Fruit fly (Drosophila melanogaster) whole organism, embryonic: ENCODE data around the gene Syx16.

ENCODE experiments used
- Asciz ChIP-seq: fragments of 200-800 bp; sonication (Bioruptor generic); optimal IDR thresholded peaks from 2 replicates; lab custom pipeline; 2017; ENCODE audit warnings: missing biosample characterization, mild to moderate bottlenecking, missing genetic modification characterization, missing genetic modification reagents
- B-H2 ChIP-seq: fragments of 200-800 bp; sonication (Bioruptor generic); optimal IDR thresholded peaks from 2 replicates; lab custom pipeline; 2018; ENCODE audit warnings: missing biosample characterization, mild to moderate bottlenecking, missing genetic modification characterization
- C15 ChIP-seq: fragments of 200-800 bp; sonication (Bioruptor generic); IDR thresholded peaks from 3 replicates; pipeline ENCODE4 v1.3.6; 2022; ENCODE audit warnings: missing biosample characterization, missing genetic modification characterization
- CG1024 ChIP-seq: fragments of 200-800 bp; sonication (Bioruptor generic); IDR thresholded peaks from 2 replicates; pipeline ENCODE4 v1.3.6; 2022; ENCODE audit warnings: missing biosample characterization, missing genetic modification characterization
- CG10543 ChIP-seq: fragments of 200-800 bp; sonication (Bioruptor generic); optimal IDR thresholded peaks from 3 replicates; lab custom pipeline; 2017; ENCODE audit warnings: missing biosample characterization, mild to moderate bottlenecking, missing genetic modification characterization, moderate library complexity
- CG11560 ChIP-seq: fragments of 200-800 bp; sonication (Bioruptor generic); IDR thresholded peaks from 3 replicates; pipeline ENCODE4 v1.3.6; 2022; ENCODE audit warnings: missing biosample characterization, missing genetic modification characterization
- CG12744 ChIP-seq: fragments of 200-800 bp; sonication (Bioruptor generic); optimal IDR thresholded peaks from 2 replicates; lab custom pipeline; 2016; ENCODE audit warnings: missing biosample characterization, missing genetic modification characterization
- CG15514 ChIP-seq: fragments of 200-800 bp; sonication (Bioruptor generic); optimal IDR thresholded peaks from 3 replicates; lab custom pipeline; 2017; ENCODE audit warnings: missing biosample characterization, missing genetic modification characterization, mild to moderate bottlenecking, moderate library complexity, missing genetic modification reagents
- CG16813 ChIP-seq: fragments of 200-800 bp; sonication (Bioruptor generic); IDR thresholded peaks from 3 replicates; pipeline ENCODE4 v1.3.6; 2022; ENCODE audit warnings: missing biosample characterization, missing genetic modification characterization; ENCODE audit not compliant: partially characterized antibody
- CG16863 ChIP-seq: fragments of 200-800 bp; sonication (Bioruptor generic); optimal IDR thresholded peaks from 3 replicates; lab custom pipeline; 2016; ENCODE audit warnings: missing biosample characterization, missing genetic modification characterization
- CG18011 ChIP-seq: fragments of 200-800 bp; sonication (Bioruptor generic); optimal IDR thresholded peaks from 2 replicates; lab custom pipeline; 2017; ENCODE audit warnings: missing biosample characterization, missing genetic modification characterization, mild to moderate bottlenecking, moderate library complexity, missing genotype
- CG1832 ChIP-seq: fragments of 200-800 bp; sonication (Bioruptor generic); optimal IDR thresholded peaks from 2 replicates; lab custom pipeline; 2017; ENCODE audit warnings: missing biosample characterization, mild to moderate bottlenecking, missing genetic modification characterization, inconsistent platforms
- CG2120 ChIP-seq: fragments of 200-800 bp; sonication (Bioruptor generic); optimal IDR thresholded peaks from 3 replicates; lab custom pipeline; 2016; ENCODE audit warnings: missing biosample characterization, missing genetic modification characterization
- CG30020 ChIP-seq: fragments of 200-800 bp; optimal IDR thresholded peaks from 2 replicates; lab custom pipeline; 2019; ENCODE audit warnings: missing biosample characterization, mild to moderate bottlenecking, missing genetic modification characterization, moderate library complexity
- CG32532 ChIP-seq: fragments of 200-800 bp; sonication (Bioruptor generic); IDR thresholded peaks from 2 replicates; pipeline ENCODE4 v1.3.6; 2022; ENCODE audit warnings: missing biosample characterization, missing genetic modification characterization
- CG4707 ChIP-seq: fragments of 200-800 bp; sonication (Bioruptor generic); optimal IDR thresholded peaks from 2 replicates; lab custom pipeline; 2018; ENCODE audit warnings: missing biosample characterization, mild to moderate bottlenecking, missing genetic modification characterization, moderate library complexity
- CG6683 ChIP-seq: fragments of 200-800 bp; sonication (Bioruptor generic); optimal IDR thresholded peaks from 2 replicates; lab custom pipeline; 2017; ENCODE audit warnings: missing biosample characterization, mild to moderate bottlenecking, missing genetic modification characterization, missing genetic modification reagents
- CG7556 ChIP-seq: fragments of 200-800 bp; sonication (Bioruptor generic); optimal IDR thresholded peaks from 2 replicates; lab custom pipeline; 2017; ENCODE audit warnings: missing biosample characterization, mild to moderate bottlenecking, missing genetic modification characterization
- CG9727 ChIP-seq: fragments of 200-800 bp; sonication (Bioruptor generic); optimal IDR thresholded peaks from 3 replicates; lab custom pipeline; 2017; ENCODE audit warnings: missing biosample characterization, mild to moderate bottlenecking, missing genetic modification characterization
- CG9817 ChIP-seq: fragments of 200-800 bp; sonication (Bioruptor generic); optimal IDR thresholded peaks from 2 replicates; lab custom pipeline; 2018; ENCODE audit warnings: missing biosample characterization, mild to moderate bottlenecking, missing genetic modification characterization, moderate library complexity
- Chrac-16 ChIP-seq: fragments of 200-800 bp; sonication (Bioruptor generic); optimal IDR thresholded peaks from 3 replicates; lab custom pipeline; 2016; ENCODE audit warnings: missing biosample characterization, missing genetic modification characterization
- D19B ChIP-seq: fragments of 200-800 bp; sonication (Bioruptor generic); optimal IDR thresholded peaks from 2 replicates; lab custom pipeline; 2017; ENCODE audit warnings: missing biosample characterization, mild to moderate bottlenecking, missing genetic modification characterization
- Dfd ChIP-seq, 2 experiments: fragments of >200 bp; optimal IDR thresholded peaks; 2 replicates each; lab custom pipeline; 2017; ENCODE audit warnings: missing biosample characterization in 2 of 2, missing genetic modification characterization in 2 of 2
- Dip2 ChIP-seq: fragments of 200-800 bp; sonication (Bioruptor generic); IDR thresholded peaks from 2 replicates; pipeline ENCODE4 v1.3.6; 2022; ENCODE audit warnings: missing biosample characterization, missing genetic modification characterization
- HHEX ChIP-seq: fragments of 200-800 bp; sonication (Bioruptor generic); optimal IDR thresholded peaks from 3 replicates; lab custom pipeline; 2017; ENCODE audit warnings: missing biosample characterization, mild to moderate bottlenecking, missing genetic modification characterization, missing genetic modification reagents
- Lhr ChIP-seq: fragments of 200-800 bp; sonication (Bioruptor generic); optimal IDR thresholded peaks from 3 replicates; lab custom pipeline; 2017; ENCODE audit warnings: mild to moderate bottlenecking, missing biosample characterization, missing genetic modification reagents, missing genetic modification characterization
- MTF-1 ChIP-seq: fragments of 200-800 bp; sonication (Bioruptor generic); optimal IDR thresholded peaks from 2 replicates; lab custom pipeline; 2018; ENCODE audit warnings: missing biosample characterization, mild to moderate bottlenecking, missing genetic modification characterization, borderline replicate concordance
- NC2β ChIP-seq: fragments of 200-800 bp; sonication (Bioruptor generic); optimal IDR thresholded peaks from 2 replicates; lab custom pipeline; 2016; ENCODE audit warnings: missing biosample characterization, missing genetic modification characterization
- Neu2 ChIP-seq: fragments of 200-800 bp; sonication (Bioruptor generic); optimal IDR thresholded peaks from 3 replicates; lab custom pipeline; 2016; ENCODE audit warnings: missing biosample characterization, missing genetic modification characterization, borderline replicate concordance
- Nf-YB ChIP-seq: fragments of 200-800 bp; sonication (Bioruptor generic); optimal IDR thresholded peaks from 3 replicates; lab custom pipeline; 2019; ENCODE audit warnings: missing biosample characterization, mild to moderate bottlenecking, missing genetic modification characterization, moderate library complexity
- Nf-YC ChIP-seq: fragments of 200-800 bp; optimal IDR thresholded peaks from 3 replicates; lab custom pipeline; 2019; ENCODE audit warnings: missing biosample characterization, mild to moderate bottlenecking, missing genetic modification characterization, moderate library complexity
- Ravus ChIP-seq: fragments of 200-800 bp; sonication (Bioruptor generic); IDR thresholded peaks from 2 replicates; pipeline ENCODE4 v1.3.6; 2022; ENCODE audit warnings: missing biosample characterization, missing genetic modification characterization
- Usf ChIP-seq: fragments of 200-800 bp; sonication (Bioruptor generic); optimal IDR thresholded peaks from 2 replicates; lab custom pipeline; 2017; ENCODE audit warnings: missing genotype, missing biosample characterization, missing genetic modification characterization
- ac ChIP-seq: fragments of 200-800 bp; sonication (Bioruptor generic); optimal IDR thresholded peaks from 3 replicates; lab custom pipeline; 2017; ENCODE audit warnings: missing biosample characterization, mild to moderate bottlenecking, missing genetic modification characterization
- caup ChIP-seq: fragments of 200-800 bp; sonication (Bioruptor generic); optimal IDR thresholded peaks from 3 replicates; lab custom pipeline; 2017; ENCODE audit warnings: missing biosample characterization, mild to moderate bottlenecking, missing genetic modification characterization, moderate library complexity; ENCODE audit not compliant: severe bottlenecking
- fru ChIP-seq: fragments of >200 bp; optimal IDR thresholded peaks from 2 replicates; lab custom pipeline; 2017
- ftz-f1 ChIP-seq: fragments of 200-800 bp; sonication (Bioruptor generic); optimal IDR thresholded peaks from 2 replicates; lab custom pipeline; 2016; ENCODE audit warnings: missing biosample characterization, missing genetic modification characterization
- gce ChIP-seq: fragments of 200-800 bp; sonication (Bioruptor generic); IDR thresholded peaks from 3 replicates; pipeline ENCODE4 v1.3.6; 2022; ENCODE audit warnings: missing biosample characterization, missing genetic modification characterization
- gsb-n ChIP-seq: fragments of 200-800 bp; sonication (Bioruptor generic); optimal IDR thresholded peaks from 3 replicates; lab custom pipeline; 2018; ENCODE audit warnings: missing biosample characterization, mild to moderate bottlenecking, missing genetic modification characterization
- kah ChIP-seq: fragments of 200-800 bp; sonication (Bioruptor generic); optimal IDR thresholded peaks from 2 replicates; lab custom pipeline; 2018; ENCODE audit warnings: missing biosample characterization, mild to moderate bottlenecking, missing genetic modification characterization
- org-1 ChIP-seq: fragments of 200-800 bp; sonication (Bioruptor generic); optimal IDR thresholded peaks from 2 replicates; lab custom pipeline; 2017; ENCODE audit warnings: missing biosample characterization, missing genetic modification characterization
- scrt ChIP-seq: fragments of 200-800 bp; sonication (Bioruptor generic); optimal IDR thresholded peaks from 2 replicates; lab custom pipeline; 2018; ENCODE audit warnings: missing biosample characterization, mild to moderate bottlenecking, missing genetic modification characterization, moderate library complexity
- sob ChIP-seq: fragments of 200-800 bp; sonication (Bioruptor generic); IDR thresholded peaks from 2 replicates; pipeline ENCODE4 v1.3.6; 2022; ENCODE audit warnings: missing biosample characterization, missing genetic modification characterization
- stwl ChIP-seq: fragments of 200-800 bp; sonication (Bioruptor generic); optimal IDR thresholded peaks from 3 replicates; lab custom pipeline; 2018; ENCODE audit warnings: missing biosample characterization, mild to moderate bottlenecking, missing genetic modification characterization, moderate library complexity
- sug ChIP-seq: fragments of 200-800 bp; optimal IDR thresholded peaks from 2 replicates; lab custom pipeline; 2019; ENCODE audit warnings: missing biosample characterization, mild to moderate bottlenecking, missing genetic modification characterization, moderate library complexity
- tin ChIP-seq: fragments of 200-800 bp; sonication (Bioruptor generic); optimal IDR thresholded peaks from 3 replicates; lab custom pipeline; 2016; ENCODE audit warnings: missing biosample characterization, missing genetic modification characterization
- tna ChIP-seq: fragments of 200-800 bp; sonication (Bioruptor generic); IDR thresholded peaks from 2 replicates; pipeline ENCODE4 v1.3.6; 2022; ENCODE audit warnings: missing biosample characterization, missing genetic modification characterization; ENCODE audit not compliant: partially characterized antibody
- tx ChIP-seq: fragments of 200-800 bp; sonication (Bioruptor generic); optimal IDR thresholded peaks from 2 replicates; lab custom pipeline; 2016; ENCODE audit warnings: missing biosample characterization, missing genetic modification characterization
- unpg ChIP-seq: fragments of 200-800 bp; sonication (Bioruptor generic); optimal IDR thresholded peaks from 3 replicates; lab custom pipeline; 2018; ENCODE audit warnings: missing biosample characterization, mild to moderate bottlenecking, missing genetic modification characterization, moderate library complexity
- zen2 ChIP-seq: fragments of 200-800 bp; sonication (Bioruptor generic); IDR thresholded peaks from 3 replicates; pipeline ENCODE4 v1.3.6; 2022; ENCODE audit warnings: missing biosample characterization, missing genetic modification characterization; ENCODE audit not compliant: partially characterized antibody
- zfh1 ChIP-seq: fragments of 200-800 bp; sonication (Bioruptor generic); IDR thresholded peaks from 3 replicates; pipeline ENCODE4 v1.3.6; 2022; ENCODE audit warnings: missing biosample characterization, missing genetic modification characterization

The Syx16 gene

DNA sequence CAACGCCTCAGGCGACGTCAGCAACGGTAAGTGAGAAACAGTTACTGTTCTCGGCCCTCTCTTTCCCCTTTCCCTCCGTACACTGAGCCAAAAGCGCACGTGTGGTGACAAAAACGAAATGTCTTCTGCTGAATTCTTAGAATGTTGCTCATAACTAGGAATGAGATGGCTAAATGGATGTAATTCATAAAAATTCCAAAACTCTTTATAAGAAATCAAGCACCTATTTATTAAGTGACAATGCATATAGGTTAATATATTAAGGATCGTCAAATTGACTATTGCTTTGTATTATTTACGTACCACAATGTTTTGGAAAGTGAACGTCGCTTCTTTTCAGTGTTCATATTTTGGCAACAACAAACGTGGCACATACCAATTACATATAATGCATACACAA is 41.0 kb upstream of the Syx16 start (continued):
- no peak for TF ChIP-seq ac (GFP tag; lab: Kevin White, UChicago)
- TF ChIP-seq CG1832 (GFP tag; lab: Kevin White, UChicago) = no peak
- TF ChIP-seq Dip2 (GFP tag; lab: Robert Waterston, UW) = no peak
- peak; percentile 12 for TF ChIP-seq B-H2 (GFP tag; lab: Kevin White, UChicago)
- peak; percentile 27 for TF ChIP-seq sug (tag; lab: Kevin White, UChicago)
- TF ChIP-seq Asciz (GFP tag; lab: Kevin White, UChicago) = no peak
- no peak for TF ChIP-seq NC2β (GFP tag; lab: Kevin White, UChicago)
- no peak for TF ChIP-seq Usf
- no peak for TF ChIP-seq tna
- TF ChIP-seq CG16813 (GFP tag; lab: Robert Waterston, UW) = no peak
- TF ChIP-seq Lhr = no peak
- TF ChIP-seq org-1 (GFP tag; lab: Kevin White, UChicago) = peak; percentile 23
- no peak for TF ChIP-seq CG6683 (GFP tag; lab: Kevin White, UChicago)
- peak; percentile 64 for TF ChIP-seq CG10543
- no peak for TF ChIP-seq Ravus
- TF ChIP-seq tin (GFP tag; lab: Kevin White, UChicago) = no peak
- TF ChIP-seq gsb-n (tag; lab: Kevin White, UChicago) = no peak
- TF ChIP-seq CG12744 (GFP tag; lab: Kevin White, UChicago) = no peak
- TF ChIP-seq D19B = no peak
- TF ChIP-seq CG15514 (GFP tag; lab: Kevin White, UChicago) = no peak
- TF ChIP-seq fru (lab: Kevin White, UChicago) = no peak
- no peak for TF ChIP-seq Neu2 (GFP tag; lab: Kevin White, UChicago)
- no peak for TF ChIP-seq Chrac-16 (GFP tag; lab: Kevin White, UChicago)
- TF ChIP-seq CG1024 (GFP tag; lab: Robert Waterston, UW) = no peak
- no peak for TF ChIP-seq Dfd (GFP tag; optimal IDR thresholded peaks at IDR 0.05; lab: Kevin White, UChicago)
- peak; percentile 29 for TF ChIP-seq caup (GFP tag; lab: Kevin White, UChicago)
- peak; percentile 59 for TF ChIP-seq CG7556 (GFP tag; lab: Kevin White, UChicago)
- 0 out of 2 replicates have a peak, but pooled peaks have one; percentile 33 for TF ChIP-seq sob (GFP tag; lab: Robert Waterston, UW)
- TF ChIP-seq C15 = no peak
- no peak for TF ChIP-seq gce (GFP tag; lab: Robert Waterston, UW)
- TF ChIP-seq CG4707 (GFP tag; lab: Kevin White, UChicago) = no peak
- peak; percentile 40 for TF ChIP-seq CG9817 (tag; lab: Kevin White, UChicago)
- TF ChIP-seq ftz-f1 (GFP tag; lab: Kevin White, UChicago) = no peak
- TF ChIP-seq MTF-1 (GFP tag; lab: Kevin White, UChicago) = no peak
- TF ChIP-seq kah (GFP tag; lab: Kevin White, UChicago) = no peak
- TF ChIP-seq stwl (tag; lab: Kevin White, UChicago) = no peak
- no peak for TF ChIP-seq CG18011 (GFP tag; lab: Kevin White, UChicago)
- TF ChIP-seq CG16863 (GFP tag; lab: Kevin White, UChicago) = no peak
- TF ChIP-seq tx = no peak
- no peak for TF ChIP-seq CG30020
- TF ChIP-seq zen2 (GFP tag; lab: Robert Waterston, UW) = no peak
- TF ChIP-seq HHEX = peak; percentile 23
- no peak for TF ChIP-seq Nf-YB (GFP tag; lab: Kevin White, UChicago)
- peak; percentile 50; the same call in 1 of the 2 replicates for TF ChIP-seq CG32532 (GFP tag; lab: Robert Waterston, UW)
- TF ChIP-seq scrt (GFP tag; lab: Kevin White, UChicago) = no peak
- peak; percentile 7 for TF ChIP-seq Nf-YC
- no peak for TF ChIP-seq unpg
- TF ChIP-seq zfh1 (GFP tag; lab: Robert Waterston, UW) = no peak
- TF ChIP-seq CG11560 (tag; lab: Robert Waterston, UW) = 0 out of 3 replicates have a peak, but pooled peaks have one; percentile 32
- peak; percentile 72 for TF ChIP-seq CG2120 (GFP tag; lab: Kevin White, UChicago)
- peak; percentile 20 for TF ChIP-seq CG9727
